Fruit fly (Drosophila melanogaster): ENCODE results near the gene CG12498.

Gene CG12498

dm6 chrX:2788278-2789023 lies 21.2 kb upstream of the CG12498 start:
- peak; percentile 49 for TF ChIP-seq Pif1B (GFP tag; optimal IDR thresholded peaks at IDR 0.05)
- peak; percentile 10 for TF ChIP-seq CG9948 (tag; optimal IDR thresholded peaks at IDR 0.05)
- no peak for TF ChIP-seq gl (tag; optimal IDR thresholded peaks at IDR 0.05)
- TF ChIP-seq CG8159 (tag; optimal IDR thresholded peaks at IDR 0.05), result peak; percentile 60
- peak; percentile 33 for TF ChIP-seq CG34367 (tag; optimal IDR thresholded peaks at IDR 0.05)
- peak; percentile 51 for TF ChIP-seq CG15710 (tag; optimal IDR thresholded peaks at IDR 0.05)
- no peak for TF ChIP-seq Ets98B (GFP tag; IDR thresholded peaks at IDR 0.05)
- TF ChIP-seq Snoo (tag; optimal IDR thresholded peaks at IDR 0.05), result peak; percentile 42
- TF ChIP-seq CG14655 (GFP tag; optimal IDR thresholded peaks at IDR 0.05), result peak; percentile 48
- no peak for TF ChIP-seq rn (GFP tag; IDR thresholded peaks at IDR 0.05)
- TF ChIP-seq fd96Ca (GFP tag; IDR thresholded peaks at IDR 0.05), result no peak
- TF ChIP-seq CG32121 (GFP tag; IDR thresholded peaks at IDR 0.05), result no peak
- peak; percentile 29 for TF ChIP-seq CG8301 (tag; optimal IDR thresholded peaks at IDR 0.05)
- TF ChIP-seq CG12605 (GFP tag; IDR thresholded peaks at IDR 0.05), result no peak
- no peak for TF ChIP-seq CG4496 (GFP tag; IDR thresholded peaks at IDR 0.05)
- TF ChIP-seq EcR (GFP tag; optimal IDR thresholded peaks at IDR 0.05), result peak; percentile 90
- no peak for TF ChIP-seq CG13204 (GFP tag; optimal IDR thresholded peaks at IDR 0.05)
- no peak for TF ChIP-seq CG10348 (GFP tag; IDR thresholded peaks at IDR 0.05)
- no peak for TF ChIP-seq D1 (tag; optimal IDR thresholded peaks at IDR 0.05)
- TF ChIP-seq Pif1A (GFP tag; optimal IDR thresholded peaks at IDR 0.05), result peak; percentile 38
- TF ChIP-seq CG17806 (tag; optimal IDR thresholded peaks at IDR 0.05), result peak; percentile 34

DNA sequence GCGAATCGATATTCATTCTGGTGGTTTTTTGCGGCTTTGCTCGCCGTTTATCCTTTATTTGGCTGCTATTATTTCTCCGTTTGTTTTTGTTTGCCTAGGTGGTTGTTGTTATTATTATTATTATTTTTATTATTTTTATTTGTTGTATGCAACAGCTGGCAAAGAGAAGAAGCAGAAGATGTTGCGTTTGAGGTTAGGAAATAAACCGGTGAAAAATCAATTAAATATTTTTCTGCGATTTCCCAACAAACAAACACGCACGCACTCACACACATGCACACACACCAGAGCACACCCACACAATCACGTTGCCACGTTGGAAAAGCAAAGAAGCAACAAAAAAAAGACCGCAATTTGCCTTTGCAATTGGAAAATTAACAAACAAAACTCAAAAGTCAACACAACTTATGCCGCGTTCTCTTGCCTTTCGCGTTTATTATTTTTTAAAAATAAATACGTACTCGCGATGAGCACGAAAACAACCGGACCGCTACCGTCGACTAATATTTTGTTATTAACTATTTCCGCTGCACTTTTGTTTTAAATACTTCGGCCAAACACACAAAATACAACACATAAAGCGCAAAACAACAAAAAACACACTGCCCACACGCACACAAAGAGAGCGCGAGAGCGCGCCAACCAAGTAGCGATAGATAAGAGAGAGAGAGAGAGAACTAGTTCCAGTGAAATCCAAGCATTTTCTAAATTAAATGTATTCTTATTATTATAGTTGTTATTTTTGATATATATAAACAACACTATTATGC lies 20.2 kb upstream of the CG12498 start:
- 0 out of 2 replicates have a peak, but pooled peaks have one; percentile 26 for TF ChIP-seq rn (GFP tag; IDR thresholded peaks at IDR 0.05)
- TF ChIP-seq Ets98B (GFP tag; IDR thresholded peaks at IDR 0.05), result no peak
- no peak for TF ChIP-seq CG12605 (GFP tag; IDR thresholded peaks at IDR 0.05)
- no peak for TF ChIP-seq Pif1A (GFP tag; optimal IDR thresholded peaks at IDR 0.05)
- TF ChIP-seq CG13204 (GFP tag; optimal IDR thresholded peaks at IDR 0.05), result peak; percentile 14
- peak; percentile 44 for TF ChIP-seq gl (tag; optimal IDR thresholded peaks at IDR 0.05)
- TF ChIP-seq CG4496 (GFP tag; IDR thresholded peaks at IDR 0.05), result no peak
- TF ChIP-seq CG10348 (GFP tag; IDR thresholded peaks at IDR 0.05), result no peak
- no peak for TF ChIP-seq CG15710 (tag; optimal IDR thresholded peaks at IDR 0.05)
- no peak for TF ChIP-seq CG9948 (tag; optimal IDR thresholded peaks at IDR 0.05)
- TF ChIP-seq CG32121 (GFP tag; IDR thresholded peaks at IDR 0.05), result no peak; the same call in 1 of the 2 replicates
- TF ChIP-seq Pif1B (GFP tag; optimal IDR thresholded peaks at IDR 0.05), result no peak
- no peak for TF ChIP-seq D1 (tag; optimal IDR thresholded peaks at IDR 0.05)
- TF ChIP-seq CG17806 (tag; optimal IDR thresholded peaks at IDR 0.05), result no peak
- TF ChIP-seq Snoo (tag; optimal IDR thresholded peaks at IDR 0.05), result no peak
- TF ChIP-seq CG34367 (tag; optimal IDR thresholded peaks at IDR 0.05), result peak; percentile 12
- peak; percentile 40 for TF ChIP-seq CG8301 (tag; optimal IDR thresholded peaks at IDR 0.05)
- no peak; the same call in 2 of the 3 replicates for TF ChIP-seq fd96Ca (GFP tag; IDR thresholded peaks at IDR 0.05)
- no peak for TF ChIP-seq EcR (GFP tag; optimal IDR thresholded peaks at IDR 0.05)
- peak; percentile 8 for TF ChIP-seq CG8159 (tag; optimal IDR thresholded peaks at IDR 0.05)
- peak; percentile 50 for TF ChIP-seq CG14655 (GFP tag; optimal IDR thresholded peaks at IDR 0.05)

DNA sequence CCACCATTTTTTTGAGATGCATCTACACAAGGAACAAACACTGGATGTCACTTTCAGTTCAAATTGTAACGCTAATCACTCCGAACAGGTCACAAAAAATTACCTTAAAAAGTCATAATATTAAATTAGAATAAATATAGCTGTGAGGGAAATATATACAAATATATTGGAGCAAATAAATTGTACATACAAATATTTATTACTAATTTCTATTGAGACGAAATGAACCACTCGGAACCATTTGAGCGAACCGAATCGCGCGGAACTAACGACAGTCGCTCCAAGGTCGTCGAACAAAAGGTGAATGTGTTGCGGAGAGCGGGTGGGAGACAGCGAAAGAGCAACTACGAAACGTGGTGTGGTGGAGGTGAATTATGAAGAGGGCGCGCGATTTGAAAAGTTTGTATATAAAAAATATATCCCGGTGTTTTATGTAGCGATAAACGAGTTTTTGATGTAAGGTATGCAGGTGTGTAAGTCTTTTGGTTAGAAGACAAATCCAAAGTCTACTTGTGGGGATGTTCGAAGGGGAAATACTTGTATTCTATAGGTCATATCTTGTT lies 19.5 kb upstream of the CG12498 start, which contains the start of gene CG32795:
CG32795 (minus strand) TSS at position 513 of the 563 bp plus-strand sequence.
- TF ChIP-seq Pif1A (GFP tag; optimal IDR thresholded peaks at IDR 0.05), result peak; percentile 22
- TF ChIP-seq Pif1B (GFP tag; optimal IDR thresholded peaks at IDR 0.05), result peak; percentile 20
- TF ChIP-seq CG12605 (GFP tag; IDR thresholded peaks at IDR 0.05), result no peak
- TF ChIP-seq gl (tag; optimal IDR thresholded peaks at IDR 0.05), result no peak
- no peak for TF ChIP-seq CG10348 (GFP tag; IDR thresholded peaks at IDR 0.05)
- TF ChIP-seq CG13204 (GFP tag; optimal IDR thresholded peaks at IDR 0.05), result no peak
- TF ChIP-seq Ets98B (GFP tag; IDR thresholded peaks at IDR 0.05), result peak; percentile 43; the same call in 1 of the 2 replicates
- no peak for TF ChIP-seq CG14655 (GFP tag; optimal IDR thresholded peaks at IDR 0.05)
- TF ChIP-seq D1 (tag; optimal IDR thresholded peaks at IDR 0.05), result peak; percentile 52
- no peak for TF ChIP-seq CG4496 (GFP tag; IDR thresholded peaks at IDR 0.05)
- TF ChIP-seq EcR (GFP tag; optimal IDR thresholded peaks at IDR 0.05), result peak; percentile 91

- TF ChIP-seq CG12605 (GFP tag; IDR thresholded peaks at IDR 0.05) (no peak), rn (GFP tag; IDR thresholded peaks at IDR 0.05) (no peak), CG10348 (GFP tag; IDR thresholded peaks at IDR 0.05) (no peak), D1 (tag; optimal IDR thresholded peaks at IDR 0.05) (no peak), CG17806 (tag; optimal IDR thresholded peaks at IDR 0.05) (no peak)
These were observed 17.8 kb upstream of the CG12498 start for dm6 chrX:2791898-2792297.

DNA sequence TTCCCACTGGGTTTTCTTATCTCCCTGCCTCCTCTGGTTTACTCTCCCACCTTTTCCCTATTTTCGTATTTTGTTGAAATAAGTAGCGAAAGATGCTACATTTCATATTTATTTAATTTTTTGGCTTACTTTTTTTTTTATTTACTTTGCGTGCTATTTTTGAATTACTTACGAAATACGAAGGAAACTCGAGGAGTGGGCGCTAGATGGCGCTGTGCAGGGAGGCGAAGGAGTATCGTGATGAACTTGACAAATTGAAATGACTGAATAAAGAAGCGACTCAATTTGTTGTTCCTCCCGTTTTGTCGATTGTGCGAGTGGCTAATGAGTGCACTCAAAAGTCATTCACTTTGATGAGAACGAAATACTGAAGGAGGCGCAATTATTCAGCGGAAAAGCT lies 14.8 kb upstream of the CG12498 start:
- TF ChIP-seq rn (GFP tag; IDR thresholded peaks at IDR 0.05) (no peak), CG14655 (GFP tag; optimal IDR thresholded peaks at IDR 0.05) (no peak), CG9948 (tag; optimal IDR thresholded peaks at IDR 0.05) (no peak), Pif1A (GFP tag; optimal IDR thresholded peaks at IDR 0.05) (no peak), gl (tag; optimal IDR thresholded peaks at IDR 0.05) (no peak), CG12605 (GFP tag; IDR thresholded peaks at IDR 0.05) (no peak), CG4496 (GFP tag; IDR thresholded peaks at IDR 0.05) (no peak), EcR (GFP tag; optimal IDR thresholded peaks at IDR 0.05) (no peak)
